Fruit fly (Drosophila melanogaster) whole organism, pupa: ENCODE measurements around the gene Brd8.
A peak's percentile ranks its signal among the peaks of the same experiment; 100 is the strongest.

Experiments
- CG14655 ChIP-seq: fragments of 200-800 bp; sonication (Bioruptor generic); optimal IDR thresholded peaks from 3 replicates; lab custom pipeline; 2017; ENCODE audit warnings: mild to moderate bottlenecking, missing biosample characterization, missing genetic modification reagents, missing genetic modification characterization
- CG15710 ChIP-seq: fragments of 200-800 bp; sonication (Bioruptor generic); optimal IDR thresholded peaks from 2 replicates; lab custom pipeline; 2018; ENCODE audit warnings: missing biosample characterization, mild to moderate bottlenecking, missing genetic modification characterization, moderate library complexity
- CG34367 ChIP-seq: fragments of 200-800 bp; sonication (Bioruptor generic); optimal IDR thresholded peaks from 2 replicates; lab custom pipeline; 2018; ENCODE audit warnings: missing biosample characterization, mild to moderate bottlenecking, missing genetic modification characterization
- CG9948 ChIP-seq: fragments of 200-800 bp; sonication (Bioruptor generic); optimal IDR thresholded peaks from 2 replicates; lab custom pipeline; 2018; ENCODE audit warnings: missing biosample characterization, mild to moderate bottlenecking, missing genetic modification characterization, moderate library complexity
- EcR ChIP-seq: fragments of 200-800 bp; sonication (Bioruptor generic); optimal IDR thresholded peaks from 3 replicates; lab custom pipeline; 2019; ENCODE audit warnings: missing biosample characterization, missing genetic modification characterization, mild to moderate bottlenecking, moderate library complexity, missing genetic modification reagents
- Pif1A ChIP-seq: fragments of 200-800 bp; sonication (Bioruptor generic); optimal IDR thresholded peaks from 3 replicates; lab custom pipeline; 2016; ENCODE audit warnings: missing biosample characterization, missing genetic modification characterization
- Snoo ChIP-seq: fragments of 200-800 bp; sonication (Bioruptor generic); optimal IDR thresholded peaks from 3 replicates; lab custom pipeline; 2017; ENCODE audit warnings: missing biosample characterization, mild to moderate bottlenecking, missing genetic modification characterization, inconsistent platforms
- fd96Ca ChIP-seq: fragments of 200-800 bp; sonication (Bioruptor generic); IDR thresholded peaks from 3 replicates; pipeline ENCODE4 v1.3.6; 2022; ENCODE audit warnings: missing biosample characterization, missing genetic modification characterization
- gl ChIP-seq: fragments of 200-800 bp; sonication (Bioruptor generic); optimal IDR thresholded peaks from 2 replicates; lab custom pipeline; 2018; ENCODE audit warnings: missing biosample characterization, mild to moderate bottlenecking, missing genetic modification characterization

- TF ChIP-seq CG14655 (GFP tag; lab: Kevin White, UChicago): peak; percentile 90
- TF ChIP-seq Snoo (tag; lab: Kevin White, UChicago): peak; percentile 38
- peak; percentile 88 for TF ChIP-seq Pif1A (GFP tag; lab: Kevin White, UChicago)
- TF ChIP-seq CG15710: peak; percentile 78
- no peak for TF ChIP-seq EcR (GFP tag; lab: Kevin White, UChicago)
- peak; percentile 86 for TF ChIP-seq fd96Ca (GFP tag; lab: Robert Waterston, UW)
- TF ChIP-seq CG9948 (tag; lab: Kevin White, UChicago): peak; percentile 83
- TF ChIP-seq CG34367 (tag; lab: Kevin White, UChicago): peak; percentile 81
- peak; percentile 63 for TF ChIP-seq gl (tag; lab: Kevin White, UChicago)
Measured at dm6 chr3R:29207996-29208395, 15.3 kb upstream of the Brd8 start.
